Worm (Caenorhabditis elegans) whole organism, dauer: ENCODE measurements around the gene fbxa-164.

Source experiments
- unc-62 ChIP-seq: sonication (generic microtip); optimal IDR thresholded peaks from 2 replicates; lab custom pipeline; 2017; ENCODE audit warnings: missing biosample characterization, missing genetic modification reagents, missing genetic modification characterization

The fbxa-164 gene

ce11 chrII:1597101-1598088 lies 16.5 kb downstream of the fbxa-164 start, which contains the start of gene bath-46:
TSS of gene bath-46 (plus strand) at chrII:1597906.
- no peak for TF ChIP-seq unc-62 (GFP tag; lab: Kevin White, UChicago)

DNA sequence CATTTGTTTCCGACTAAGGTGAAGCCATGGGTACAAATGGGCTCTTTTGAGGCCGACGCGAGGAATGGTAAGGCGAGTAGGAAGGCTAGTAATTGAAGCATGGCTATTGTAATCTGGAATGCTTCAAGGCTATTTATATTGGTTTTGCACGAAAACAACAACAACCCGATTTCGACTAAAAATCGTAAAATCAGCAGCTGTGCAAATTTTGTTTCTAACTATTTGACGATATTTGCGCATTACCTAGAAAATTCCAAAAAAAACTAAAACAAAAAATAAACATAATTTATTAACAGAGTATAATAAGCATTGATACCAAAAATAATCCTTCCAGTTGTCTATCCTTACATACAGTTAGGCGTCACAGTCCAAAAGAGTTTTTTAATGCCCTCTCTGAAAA lies 18.7 kb downstream of the fbxa-164 start, which contains the start of gene clec-20:
TSS of gene clec-20 (minus strand) at position 101 of the 400 bp plus-strand sequence.
- TF ChIP-seq unc-62 (GFP tag; lab: Kevin White, UChicago) = no peak

DNA sequence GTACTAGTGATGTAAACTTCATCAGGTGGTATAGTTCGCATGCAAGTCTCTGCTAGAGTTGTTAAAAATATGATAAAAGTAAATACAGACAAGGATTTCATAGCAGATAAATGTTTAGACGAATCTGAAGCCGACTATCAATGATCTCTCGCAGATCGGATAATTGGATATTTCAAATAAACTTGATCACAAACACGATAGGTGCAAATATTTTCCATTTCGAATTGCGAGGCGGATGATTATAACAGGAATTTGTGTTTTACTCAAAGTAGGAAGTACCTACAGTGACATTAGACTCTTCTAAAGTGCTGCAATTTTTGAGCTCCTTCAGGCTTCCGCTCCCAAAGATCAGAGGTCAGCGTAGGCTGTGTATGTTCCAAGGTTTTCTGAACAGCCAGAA lies 24.0 kb downstream of the fbxa-164 start, which contains the start of gene T07H3.7:
TSS of gene T07H3.7 (minus strand) at position 101 of the 400 bp plus-strand sequence.
- no peak for TF ChIP-seq unc-62 (GFP tag; lab: Kevin White, UChicago)

DNA sequence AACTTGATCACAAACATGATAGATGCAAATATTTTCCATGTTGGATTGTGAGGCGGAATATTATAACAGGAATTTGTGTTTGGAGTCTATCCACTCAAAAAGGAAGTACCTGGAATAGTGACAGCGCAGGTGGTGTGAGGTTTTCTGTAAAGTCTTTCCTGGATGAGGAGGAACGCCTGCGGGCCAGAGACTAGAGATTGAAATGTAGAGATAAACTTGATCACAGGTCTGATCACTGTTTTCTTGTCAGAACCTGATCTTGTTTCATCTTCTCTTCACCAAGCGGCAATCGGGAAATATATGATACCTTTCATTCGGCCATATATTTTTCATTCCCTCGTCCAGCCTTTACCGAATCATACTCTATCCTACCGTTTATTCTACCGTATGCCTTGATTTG lies 27.6 kb downstream of the fbxa-164 start, which contains the start of gene T07H3.8:
TSS of gene T07H3.8 (plus strand) at position 301 of the 400 bp plus-strand sequence.
- no peak for TF ChIP-seq unc-62 (GFP tag; lab: Kevin White, UChicago)

DNA sequence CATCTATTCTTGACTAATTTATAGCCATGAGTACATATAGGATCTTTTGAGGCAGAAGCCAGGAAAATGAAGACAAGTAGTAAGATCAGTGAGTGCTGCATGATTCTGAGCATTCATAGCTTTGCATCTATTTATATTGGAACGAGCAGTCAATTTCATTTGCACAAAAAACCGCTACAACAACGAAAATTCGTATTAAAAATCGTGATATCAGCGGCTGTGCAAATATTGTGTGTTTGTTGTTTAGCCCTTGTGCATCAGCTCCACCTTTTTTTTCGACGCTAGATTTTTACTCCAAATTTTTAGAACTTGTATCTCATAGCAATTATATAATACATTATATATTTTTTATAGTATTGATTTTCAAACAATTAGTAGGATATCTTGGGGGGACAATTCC lies 29.7 kb downstream of the fbxa-164 start, which contains the start of gene clec-21:
TSS of gene clec-21 (minus strand) at position 101 of the 400 bp plus-strand sequence.
- TF ChIP-seq unc-62 (GFP tag; lab: Kevin White, UChicago) = no peak

DNA sequence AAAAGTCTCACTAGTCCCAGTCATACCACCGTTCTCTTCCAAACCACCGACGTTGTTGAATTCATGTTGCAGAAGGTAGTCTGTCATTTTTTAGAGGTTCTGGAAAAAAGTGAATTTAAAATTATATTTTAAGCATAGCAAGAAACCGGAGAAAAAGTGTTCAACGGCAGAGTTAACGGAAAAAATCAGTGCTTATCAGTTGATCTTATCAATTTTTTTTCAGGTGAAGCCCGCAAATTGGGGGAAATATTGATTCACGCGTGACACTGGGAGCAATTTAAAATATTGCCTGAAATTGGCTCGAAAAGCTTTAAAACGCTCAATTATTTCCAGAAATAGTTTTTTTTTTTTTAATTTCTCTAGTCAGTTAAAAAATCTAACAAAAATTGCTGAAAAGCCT lies 34.0 kb downstream of the fbxa-164 start, which contains the start of gene math-38:
TSS of gene math-38 (minus strand) at position 101 of the 400 bp plus-strand sequence.
- TF ChIP-seq unc-62 (GFP tag; lab: Kevin White, UChicago) = no peak

- TF ChIP-seq unc-62 (GFP tag; lab: Kevin White, UChicago) = no peak
These were observed 37.1 kb downstream of the fbxa-164 start for ce11 chrII:1576772-1577171.

- no peak for TF ChIP-seq unc-62 (GFP tag; lab: Kevin White, UChicago)
These were observed 37.8 kb downstream of the fbxa-164 start, which contains the start of gene K05F6.10 for ce11 chrII:1576030-1576429. TSS of gene K05F6.10 (minus strand) at chrII:1576130.

- no peak for TF ChIP-seq unc-62 (GFP tag; lab: Kevin White, UChicago)
These were observed 42.8 kb downstream of the fbxa-164 start, which contains the start of gene fbxb-46 for ce11 chrII:1571032-1571431. TSS of gene fbxb-46 (minus strand) at chrII:1571132.

- TF ChIP-seq unc-62 (GFP tag; lab: Kevin White, UChicago) = no peak
These were observed 45.7 kb downstream of the fbxa-164 start, which contains the start of gene fbxb-49 for ce11 chrII:1568214-1568613. TSS of gene fbxb-49 (plus strand) at chrII:1568514.

DNA sequence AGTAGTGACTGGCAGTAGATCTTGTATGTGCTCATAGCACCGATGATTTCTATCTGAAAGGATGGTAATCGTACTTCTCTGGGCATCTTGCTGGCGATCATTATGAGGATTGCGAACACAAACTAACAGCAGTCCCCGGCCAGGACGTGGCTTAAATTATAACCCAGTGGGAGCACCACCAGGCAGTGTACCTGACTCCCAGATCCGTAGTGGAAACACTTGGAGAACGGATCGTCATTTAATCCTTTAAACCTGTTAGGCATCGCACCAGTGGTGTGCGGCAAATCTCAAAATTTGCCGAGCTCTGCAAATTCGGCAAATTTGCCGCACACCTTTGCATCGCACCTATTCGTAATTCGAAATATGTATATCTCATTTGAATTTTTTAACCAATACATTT lies 46.2 kb downstream of the fbxa-164 start, which contains the start of gene K05F6.8:
TSS of gene K05F6.8 (minus strand) at position 101 of the 400 bp plus-strand sequence.
- no peak for TF ChIP-seq unc-62 (GFP tag; lab: Kevin White, UChicago)
